Worm (Caenorhabditis elegans): ENCODE data around the gene pfn-3.

DNA sequence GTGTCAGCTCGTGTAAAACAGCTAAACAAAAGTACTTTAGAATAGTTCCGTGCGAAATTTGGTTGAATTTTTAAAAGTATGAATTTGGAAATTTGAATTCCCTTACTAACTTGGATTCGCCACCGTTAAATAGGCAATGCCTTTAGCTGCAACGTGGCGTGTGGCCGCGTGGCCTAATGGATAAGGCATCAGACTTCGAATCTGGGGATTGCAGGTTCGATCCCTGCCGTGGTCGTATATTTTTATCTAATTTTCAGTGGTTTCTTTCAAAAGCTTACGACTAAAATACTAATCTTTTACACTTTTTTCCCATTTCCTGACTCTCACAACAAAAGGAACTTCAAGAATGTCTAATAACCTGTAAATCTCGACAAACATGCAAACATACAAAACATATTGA is 9.2 kb upstream of the pfn-3 start:
- TF ChIP-seq flt-1 (GFP tag; IDR thresholded peaks at IDR 0.05) = no peak
- TF ChIP-seq ama-1 (optimal IDR thresholded peaks at IDR 0.05) = no peak
- no peak for TF ChIP-seq hnd-1 (tag; optimal IDR thresholded peaks at IDR 0.05)
